Fruit fly (Drosophila melanogaster) S2 (cell line): ENCODE data around the gene TotA.

Experiments used
- CG8478 ChIP-seq: fragments of >200 bp; optimal IDR thresholded peaks from 2 replicates; lab custom pipeline; 2018
- CTCF ChIP-seq, 2 experiments: fragments of >200 bp; optimal IDR thresholded peaks; 2 replicates each; lab custom pipeline; 2018

DNA sequence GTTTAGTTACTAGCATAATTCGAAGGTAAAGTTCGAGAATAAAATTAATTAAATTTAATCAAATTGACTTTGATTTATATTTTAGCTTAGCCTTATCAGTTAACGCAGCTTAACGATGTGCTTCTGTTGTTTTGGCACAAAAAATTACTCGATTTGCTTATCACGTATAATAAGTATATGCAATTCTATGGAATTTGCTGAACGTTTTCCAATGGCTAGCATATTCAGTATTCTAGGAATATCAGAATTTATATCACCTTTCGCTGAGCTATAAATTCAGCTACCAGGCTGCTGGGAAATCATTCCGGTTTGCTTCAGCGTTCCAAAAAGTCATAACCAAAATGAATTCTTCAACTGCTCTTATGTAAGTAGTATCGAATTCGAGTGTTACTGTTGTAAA is at the start of gene TotA:
- TF ChIP-seq CG8478 (no peak), CTCF (optimal IDR thresholded peaks at IDR 0.05; lab: Kevin White, UChicago) (no peak)
